Worm (Caenorhabditis elegans): Measurements from ENCODE around the gene let-60.

The let-60 gene

ce11 chrIV:11723255-11723654 lies 32.4 kb upstream of the let-60 start:
- TF ChIP-seq cnd-1 (tag; optimal IDR thresholded peaks at IDR 0.05) = no peak
- peak; percentile 94 for TF ChIP-seq ces-1 (GFP tag; optimal IDR thresholded peaks at IDR 0.05)

DNA sequence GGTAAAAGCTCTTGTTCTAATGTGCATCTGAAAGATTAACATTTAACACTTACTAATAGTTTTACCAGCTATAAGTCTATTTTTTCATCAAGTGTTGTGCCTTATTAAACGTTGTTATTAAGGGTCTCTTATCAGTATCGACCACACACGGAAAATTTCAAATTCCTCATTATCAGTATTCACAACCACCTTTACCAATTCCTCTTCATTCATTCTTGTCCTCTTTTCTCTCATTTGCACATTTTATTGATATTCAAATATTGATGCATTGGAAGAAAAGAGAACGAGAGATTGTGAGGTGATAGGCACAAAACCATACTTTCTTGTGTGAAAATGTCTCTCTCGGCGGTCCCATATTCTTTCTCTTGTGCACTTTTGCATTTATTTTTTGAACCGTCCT lies 31.0 kb upstream of the let-60 start:
- TF ChIP-seq nhr-12 (tag; optimal IDR thresholded peaks at IDR 0.05) (no peak), hlh-1 (tag; optimal IDR thresholded peaks at IDR 0.05) (no peak), sptf-1 (tag; optimal IDR thresholded peaks at IDR 0.05) (no peak), unc-120 (tag; optimal IDR thresholded peaks at IDR 0.05; ENCODE audit: poor library complexity, severe bottlenecking) (no peak), elt-3 (tag; optimal IDR thresholded peaks at IDR 0.05) (no peak), unc-39 (tag; optimal IDR thresholded peaks at IDR 0.05) (no peak), ces-1 (GFP tag; optimal IDR thresholded peaks at IDR 0.05) (no peak), elt-1 (tag; optimal IDR thresholded peaks at IDR 0.05; ENCODE audit: borderline replicate concordance, insufficient read depth) (no peak), blmp-1 (tag; optimal IDR thresholded peaks at IDR 0.05) (no peak), sem-2 (GFP tag; optimal IDR thresholded peaks at IDR 0.05) (no peak), ceh-43 (GFP tag; optimal IDR thresholded peaks at IDR 0.05) (no peak), M03D4.4 (tag; optimal IDR thresholded peaks at IDR 0.05) (no peak), mep-1 (tag; optimal IDR thresholded peaks at IDR 0.05) (no peak), lin-13 (tag; optimal IDR thresholded peaks at IDR 0.05) (no peak)

- TF ChIP-seq tbx-8 (GFP tag; optimal IDR thresholded peaks at IDR 0.05) = no peak
- no peak for TF ChIP-seq sem-2 (GFP tag; optimal IDR thresholded peaks at IDR 0.05)
- TF ChIP-seq cnd-1 (tag; optimal IDR thresholded peaks at IDR 0.05) = no peak
- no peak for TF ChIP-seq ceh-39 (tag; optimal IDR thresholded peaks at IDR 0.05)
- peak; percentile 47 for TF ChIP-seq blmp-1 (tag; optimal IDR thresholded peaks at IDR 0.05)
These were observed 27.8 kb upstream of the let-60 start for ce11 chrIV:11718653-11719052.

DNA sequence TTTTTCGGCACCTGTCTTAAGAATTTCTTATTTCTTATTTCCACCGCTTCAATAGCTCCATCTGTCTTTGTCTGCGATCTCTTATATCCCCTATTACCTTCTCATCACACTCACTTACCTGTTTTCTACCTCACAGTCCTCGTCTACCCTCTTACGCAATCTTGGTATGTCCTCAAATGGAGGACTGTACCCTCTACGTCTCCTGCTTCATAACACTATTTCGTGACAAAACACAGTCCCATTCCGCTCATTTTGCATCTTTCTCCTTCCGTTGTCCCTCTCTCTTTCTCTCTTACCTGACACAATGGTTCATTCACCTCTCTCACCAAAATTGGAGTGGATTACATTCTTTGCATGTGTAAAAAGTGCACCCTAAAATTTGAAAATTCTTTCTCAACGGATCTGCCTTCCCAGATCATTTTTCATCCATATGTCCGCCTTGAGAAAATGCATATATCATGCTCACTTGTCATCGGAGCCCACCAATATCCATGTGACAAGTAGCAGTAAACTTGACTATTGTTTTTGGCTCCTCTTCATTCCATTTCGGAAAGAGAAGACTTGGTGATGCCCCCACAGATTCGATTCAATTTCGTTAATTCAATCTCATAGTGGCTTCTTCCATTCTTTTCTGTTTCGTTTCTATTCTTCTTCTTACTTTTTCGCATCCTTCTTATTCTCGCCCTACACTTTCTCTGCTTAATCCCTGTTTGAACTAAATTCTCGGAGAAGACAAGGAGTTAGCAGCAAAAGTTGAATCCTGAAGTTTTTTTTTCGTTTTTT lies 26.4 kb upstream of the let-60 start:
- TF ChIP-seq ces-1 (GFP tag; optimal IDR thresholded peaks at IDR 0.05) (peak; percentile 98), zip-8 (tag; optimal IDR thresholded peaks at IDR 0.05) (peak; percentile 69), sem-2 (GFP tag; optimal IDR thresholded peaks at IDR 0.05) (no peak), ceh-39 (tag; optimal IDR thresholded peaks at IDR 0.05) (peak; percentile 1), nhr-2 (tag; optimal IDR thresholded peaks at IDR 0.05) (peak; percentile 99), cnd-1 (tag; optimal IDR thresholded peaks at IDR 0.05) (peak; percentile 34), mls-2 (tag; optimal IDR thresholded peaks at IDR 0.05) (peak; percentile 30), M03D4.4 (tag; optimal IDR thresholded peaks at IDR 0.05) (no peak)

- TF ChIP-seq snpc-4 (tag; optimal IDR thresholded peaks at IDR 0.05) (no peak), nhr-28 (tag; optimal IDR thresholded peaks at IDR 0.05) (no peak), ceh-83 (GFP tag; optimal IDR thresholded peaks at IDR 0.05) (no peak), lin-13 (tag; optimal IDR thresholded peaks at IDR 0.05) (no peak), elt-3 (tag; optimal IDR thresholded peaks at IDR 0.05) (no peak), bed-3 (GFP tag; optimal IDR thresholded peaks at IDR 0.05) (no peak), ceh-39 (tag; optimal IDR thresholded peaks at IDR 0.05) (no peak), hlh-1 (tag; optimal IDR thresholded peaks at IDR 0.05) (peak; percentile 14)
These were observed 25.5 kb upstream of the let-60 start for ce11 chrIV:11716414-11716813.

DNA sequence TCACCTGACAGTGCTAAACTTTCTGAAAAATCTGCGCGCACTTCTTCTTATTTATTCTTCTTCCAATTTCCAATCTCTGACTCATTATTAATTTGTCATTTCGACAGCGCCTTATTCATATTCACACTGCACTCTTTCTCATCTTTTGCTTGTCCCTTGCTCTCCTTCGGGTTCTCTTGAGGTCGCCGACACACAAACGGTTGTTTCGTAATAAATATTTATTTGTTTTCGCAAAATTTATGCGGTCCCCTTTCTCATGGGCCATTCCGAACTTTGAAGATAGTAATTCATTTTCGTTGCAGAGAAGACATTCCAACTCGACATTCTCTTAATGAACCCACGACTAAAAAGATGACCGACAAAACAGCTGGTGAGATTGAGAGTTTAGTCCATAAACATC lies 23.9 kb upstream of the let-60 start, which contains the start of gene magi-1:
TSS of gene magi-1 (plus strand) at position 301 of the 400 bp plus-strand sequence.
- TF ChIP-seq lsy-2 (tag; optimal IDR thresholded peaks at IDR 0.05) (no peak), nhr-28 (tag; optimal IDR thresholded peaks at IDR 0.05) (no peak), mls-2 (tag; optimal IDR thresholded peaks at IDR 0.05) (no peak), nhr-2 (tag; optimal IDR thresholded peaks at IDR 0.05) (no peak), mab-5 (tag; optimal IDR thresholded peaks at IDR 0.05) (no peak), ces-1 (GFP tag; optimal IDR thresholded peaks at IDR 0.05) (no peak), blmp-1 (tag; optimal IDR thresholded peaks at IDR 0.05) (no peak), ceh-43 (GFP tag; optimal IDR thresholded peaks at IDR 0.05) (no peak), nhr-76 (tag; optimal IDR thresholded peaks at IDR 0.05) (no peak), nhr-12 (tag; optimal IDR thresholded peaks at IDR 0.05) (no peak), unc-62 (GFP tag; optimal IDR thresholded peaks at IDR 0.05) (no peak), elt-3 (tag; optimal IDR thresholded peaks at IDR 0.05) (no peak), sptf-1 (tag; optimal IDR thresholded peaks at IDR 0.05) (no peak)
